Worm (Caenorhabditis elegans): ENCODE data around the gene F53A9.7.

F53A9.7 gene

ce11 chrX:8718153-8718552 lies 1.4 kb upstream of the F53A9.7 start:
- TF ChIP-seq cebp-1 (GFP tag; IDR thresholded peaks at IDR 0.05) (no peak), cebp-1 (tag; optimal IDR thresholded peaks at IDR 0.05) (peak; percentile 7), F39B2.1 (GFP tag; IDR thresholded peaks at IDR 0.05) (no peak), Y56A3A.18 (GFP tag; IDR thresholded peaks at IDR 0.05) (0 out of 2 replicates have a peak, but pooled peaks have one; percentile 33), Y79H2A.3 (GFP tag; conservative IDR thresholded peaks at IDR 0.05) (0 out of 2 replicates have a peak, but pooled peaks have one; percentile 30), let-526 (GFP tag; IDR thresholded peaks at IDR 0.05) (0 out of 2 replicates have a peak, but pooled peaks have one; percentile 63)

ce11 chrX:8714845-8715244 lies 1.9 kb downstream of the F53A9.7 start:
- TF ChIP-seq nhr-80 (tag; optimal IDR thresholded peaks at IDR 0.05) (peak; percentile 5), mes-4 (tag; optimal IDR thresholded peaks at IDR 0.05) (no peak), egl-18 (GFP tag; IDR thresholded peaks at IDR 0.05) (no peak), nfya-2 (GFP tag; IDR thresholded peaks at IDR 0.05) (no peak), fkh-3 (tag; optimal IDR thresholded peaks at IDR 0.05) (no peak), snpc-1.1 (tag; optimal IDR thresholded peaks at IDR 0.05; ENCODE audit: insufficient read depth) (no peak), snpc-3.4 (tag; optimal IDR thresholded peaks at IDR 0.05) (no peak), hsf-1 (GFP tag; IDR thresholded peaks at IDR 0.05) (no peak), F37B4.10 (GFP tag; IDR thresholded peaks at IDR 0.05) (no peak)

ce11 chrX:8713754-8714295 lies 2.9 kb downstream of the F53A9.7 start, which contains the start of gene F53A9.6:
Gene F53A9.6 (minus strand): TSS chrX:8713804.
- no peak for TF ChIP-seq hlh-26 (GFP tag; conservative IDR thresholded peaks at IDR 0.05)
- no peak for TF ChIP-seq B0035.1 (tag; optimal IDR thresholded peaks at IDR 0.05)
- TF ChIP-seq nhr-80 (tag; optimal IDR thresholded peaks at IDR 0.05), result peak; percentile 4

ce11 chrX:8712662-8713061 lies 4.1 kb downstream of the F53A9.7 start:
- TF ChIP-seq unc-62 (GFP tag; optimal IDR thresholded peaks at IDR 0.05) (peak; percentile 11), bed-1 (GFP tag; IDR thresholded peaks at IDR 0.05) (no peak), cebp-1 (GFP tag; IDR thresholded peaks at IDR 0.05) (no peak), cebp-1 (tag; optimal IDR thresholded peaks at IDR 0.05) (peak; percentile 25), F22D6.2 (tag; optimal IDR thresholded peaks at IDR 0.05) (no peak), nhr-120 (GFP tag; IDR thresholded peaks at IDR 0.05) (no peak), F10E7.11 (tag; optimal IDR thresholded peaks at IDR 0.05) (no peak), egl-18 (GFP tag; IDR thresholded peaks at IDR 0.05) (no peak), nhr-80 (tag; optimal IDR thresholded peaks at IDR 0.05) (peak; percentile 72), pha-4 (tag; optimal IDR thresholded peaks at IDR 0.05) (no peak)

ce11 chrX:8711141-8711645 lies 5.5 kb downstream of the F53A9.7 start, which contains the start of gene F53A9.1:
Gene F53A9.1 (plus strand): TSS chrX:8711595.
- TF ChIP-seq unc-62 (GFP tag; optimal IDR thresholded peaks at IDR 0.05), result peak; percentile 72
- TF ChIP-seq madf-10 (tag; optimal IDR thresholded peaks at IDR 0.05), result no peak

ce11 chrX:8709424-8709823 lies 7.3 kb downstream of the F53A9.7 start, which contains the start of gene kreg-1:
Gene kreg-1 (plus strand): TSS chrX:8709764.
- TF ChIP-seq rcor-1 (GFP tag; IDR thresholded peaks at IDR 0.05) (no peak), Y79H2A.3 (GFP tag; conservative IDR thresholded peaks at IDR 0.05) (no peak), zfh-2 (GFP tag; conservative IDR thresholded peaks at IDR 0.05) (no peak), ccch-3 (GFP tag; optimal IDR thresholded peaks at IDR 0.05) (no peak), snpc-1.1 (tag; optimal IDR thresholded peaks at IDR 0.05; ENCODE audit: insufficient read depth) (no peak), sea-2 (GFP tag; IDR thresholded peaks at IDR 0.05) (no peak), egrh-3 (GFP tag; IDR thresholded peaks at IDR 0.05) (no peak)

Data from whole organism, young adult.